Worm (Caenorhabditis elegans) whole organism, late embryonic: ENCODE results near the gene ZC116.1.

Experiments used
- che-1 ChIP-seq: sonication (generic microtip); optimal IDR thresholded peaks from 2 replicates; lab custom pipeline; 2016; ENCODE audit warnings: mild to moderate bottlenecking, missing genetic modification characterization, missing compliant biosample characterization
- dmd-4 ChIP-seq: sonication (generic microtip); optimal IDR thresholded peaks from 2 replicates; lab custom pipeline; 2016; ENCODE audit warnings: borderline replicate concordance, missing genetic modification characterization, missing compliant biosample characterization
- hlh-15 ChIP-seq: sonication (generic microtip); optimal IDR thresholded peaks from 2 replicates; lab custom pipeline; 2016; ENCODE audit warnings: missing genetic modification characterization, missing compliant biosample characterization
- hlh-30 ChIP-seq: sonication (generic microtip); optimal IDR thresholded peaks from 2 replicates; lab custom pipeline; 2017; ENCODE audit warnings: antibody characterized with exemption, missing genetic modification characterization, missing compliant biosample characterization; ENCODE audit not compliant: insufficient read depth
- nfya-1 ChIP-seq: sonication (generic microtip); optimal IDR thresholded peaks from 2 replicates; lab custom pipeline; 2017; ENCODE audit warnings: missing genetic modification characterization, mild to moderate bottlenecking, missing compliant biosample characterization, antibody characterized with exemption, moderate library complexity

- TF ChIP-seq hlh-15 (no peak), che-1 (no peak), dmd-4 (tag; lab: Kevin White, UChicago) (no peak), nfya-1 (tag; lab: Kevin White, UChicago) (no peak), hlh-30 (tag; lab: Kevin White, UChicago) (no peak)
Observed at ce11 chrV:12634746-12635145, 25.1 kb downstream of the ZC116.1 start.
